Fruit fly (Drosophila melanogaster): ENCODE results near the gene Acsf3.

Acsf3 gene

DNA sequence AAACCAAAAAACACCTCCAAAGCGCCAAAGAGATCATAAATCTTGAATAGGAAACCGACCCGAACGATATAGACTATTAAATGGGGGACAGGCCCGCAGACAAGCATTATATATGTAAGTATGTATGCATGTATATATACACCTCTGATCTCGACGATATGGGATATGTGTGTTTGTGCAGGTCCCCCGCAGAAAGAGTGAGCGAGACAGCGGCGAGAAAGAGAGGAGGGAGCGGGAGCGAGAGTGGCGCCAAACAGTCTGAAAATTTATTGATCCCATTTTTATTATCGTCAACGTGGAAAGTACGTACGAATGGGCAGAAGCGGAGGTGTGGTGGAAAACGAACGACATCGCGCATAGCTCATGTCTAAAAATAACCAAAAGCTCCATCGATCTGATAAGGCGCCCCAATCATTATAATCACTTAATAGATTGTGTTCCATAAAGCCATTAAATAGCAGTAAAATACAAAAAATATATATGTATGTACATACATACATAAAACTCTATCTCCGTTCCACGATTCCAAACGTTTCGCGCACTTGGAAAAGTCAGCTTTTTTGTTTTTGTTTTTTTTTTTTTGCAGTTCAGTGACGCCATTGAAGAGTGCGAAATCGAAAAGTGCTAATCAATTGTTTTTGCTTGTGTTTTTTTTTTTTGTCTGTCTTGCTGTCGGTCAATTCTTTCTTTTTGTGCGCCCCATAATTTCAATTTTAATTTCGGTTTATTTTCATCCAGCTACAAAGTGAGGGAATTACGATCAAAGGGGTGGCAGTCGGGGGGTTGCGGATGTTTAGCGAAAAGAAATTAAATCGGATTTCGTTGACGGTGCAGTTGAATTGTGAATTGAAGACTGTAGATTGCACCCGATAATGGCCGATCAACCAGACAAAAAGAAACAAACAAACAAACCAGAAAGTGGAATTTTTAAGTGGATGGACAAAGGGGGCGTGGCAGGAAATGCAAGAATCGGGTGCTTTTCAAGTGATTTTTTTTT, 11.3 kb upstream of the Acsf3 start (continued):
- TF ChIP-seq kah (GFP tag; optimal IDR thresholded peaks at IDR 0.05) (no peak), Eip74EF (GFP tag; optimal IDR thresholded peaks at IDR 0.05) (peak in 1 of 2 experiments; percentile 34), CG11456 (GFP tag; IDR thresholded peaks at IDR 0.05) (no peak), crol (GFP tag; IDR thresholded peaks at IDR 0.05) (peak; percentile 84), sd (tag; optimal IDR thresholded peaks at IDR 0.05) (peak; percentile 77), lab (GFP tag; optimal IDR thresholded peaks at IDR 0.05) (peak; percentile 38), CG31388 (GFP tag; optimal IDR thresholded peaks at IDR 0.05) (no peak), CG9932 (GFP tag; IDR thresholded peaks at IDR 0.05) (no peak)

DNA sequence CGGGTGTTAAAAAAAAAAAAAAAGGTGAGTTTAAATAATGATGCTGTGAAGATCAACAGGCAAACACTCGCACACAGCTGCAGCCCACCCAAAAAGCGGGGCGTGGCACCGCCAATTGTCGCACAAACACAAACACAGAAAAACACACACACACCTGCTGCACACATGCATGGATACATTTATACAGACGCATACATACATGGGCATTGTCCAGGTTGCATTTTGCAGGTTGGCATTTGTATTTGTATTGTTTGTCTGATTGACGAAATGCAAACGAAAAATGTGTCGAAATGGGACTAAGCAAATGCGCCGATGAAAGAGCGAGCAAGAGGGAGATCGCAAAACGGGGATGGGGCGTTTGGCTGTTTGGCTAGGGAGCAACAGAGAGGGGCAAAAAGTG, 10.4 kb upstream of the Acsf3 start:
- TF ChIP-seq wor (GFP tag; IDR thresholded peaks at IDR 0.05), result no peak
- no peak for TF ChIP-seq CG9727 (GFP tag; optimal IDR thresholded peaks at IDR 0.05)
- peak; percentile 22 for TF ChIP-seq CG1603 (tag; optimal IDR thresholded peaks at IDR 0.05)
- no peak for TF ChIP-seq Side (GFP tag; optimal IDR thresholded peaks at IDR 0.05)
- no peak for TF ChIP-seq CG17385 (GFP tag; optimal IDR thresholded peaks at IDR 0.05)
- no peak for TF ChIP-seq CG1792 (GFP tag; optimal IDR thresholded peaks at IDR 0.05)
- TF ChIP-seq Bteb2 (GFP tag; optimal IDR thresholded peaks at IDR 0.05), result no peak
- no peak for TF ChIP-seq CG10543 (GFP tag; optimal IDR thresholded peaks at IDR 0.05)
- peak; percentile 24 for TF ChIP-seq twi (tag; optimal IDR thresholded peaks at IDR 0.05)
- no peak for TF ChIP-seq Jarid2 (GFP tag; optimal IDR thresholded peaks at IDR 0.05)
- no peak for TF ChIP-seq D19A (tag; optimal IDR thresholded peaks at IDR 0.05)
- peak; percentile 51 for TF ChIP-seq D (optimal IDR thresholded peaks at IDR 0.05)
- TF ChIP-seq D (GFP tag; optimal IDR thresholded peaks at IDR 0.05), result no peak
- peak; percentile 20 for TF ChIP-seq kni (GFP tag; optimal IDR thresholded peaks at IDR 0.05)
- no peak for TF ChIP-seq Gsc (GFP tag; IDR thresholded peaks at IDR 0.05)
- TF ChIP-seq ci (GFP tag; IDR thresholded peaks at IDR 0.05), result peak; percentile 20; the same call in 1 of the 3 replicates
- no peak for TF ChIP-seq dan (GFP tag; IDR thresholded peaks at IDR 0.05)
- no peak for TF ChIP-seq CG13123 (GFP tag; optimal IDR thresholded peaks at IDR 0.05)
- TF ChIP-seq CG8281 (tag; optimal IDR thresholded peaks at IDR 0.05), result peak; percentile 52
- TF ChIP-seq cg (GFP tag; optimal IDR thresholded peaks at IDR 0.05), result peak; percentile 60
- TF ChIP-seq Abd-B (GFP tag; optimal IDR thresholded peaks at IDR 0.05), result no peak
- no peak for TF ChIP-seq CG6683 (GFP tag; optimal IDR thresholded peaks at IDR 0.05)
- no peak for TF ChIP-seq Rfx (GFP tag; IDR thresholded peaks at IDR 0.05)
- peak; percentile 38 for TF ChIP-seq Med (GFP tag)
- TF ChIP-seq Lim3 (GFP tag; IDR thresholded peaks at IDR 0.05), result no peak
- TF ChIP-seq CG12744 (GFP tag; optimal IDR thresholded peaks at IDR 0.05), result no peak

dm6 chrX:7319053-7319702, 9.7 kb upstream of the Acsf3 start:
- TF ChIP-seq gsb-n (tag; optimal IDR thresholded peaks at IDR 0.05), result peak; percentile 92
- peak; percentile 42 for TF ChIP-seq H2.0 (GFP tag; IDR thresholded peaks at IDR 0.05)
- TF ChIP-seq CG12769 (tag; optimal IDR thresholded peaks at IDR 0.05), result no peak
- peak; percentile 49 for TF ChIP-seq stc (GFP tag; IDR thresholded peaks at IDR 0.05)
- peak; percentile 91 for TF ChIP-seq fd96Cb (tag; optimal IDR thresholded peaks at IDR 0.05)
- peak; percentile 93 for TF ChIP-seq phol (tag; optimal IDR thresholded peaks at IDR 0.05)
- TF ChIP-seq NFAT (GFP tag; IDR thresholded peaks at IDR 0.05), result no peak
- peak; percentile 4 for TF ChIP-seq cwo (GFP tag; optimal IDR thresholded peaks at IDR 0.05)
- TF ChIP-seq disco-r (GFP tag; optimal IDR thresholded peaks at IDR 0.05), result peak; percentile 28
- no peak for TF ChIP-seq CG2199 (GFP tag; IDR thresholded peaks at IDR 0.05)
- TF ChIP-seq Dip3 (GFP tag; optimal IDR thresholded peaks at IDR 0.05), result no peak
- peak; percentile 36 for TF ChIP-seq NC2α (GFP tag; optimal IDR thresholded peaks at IDR 0.05)
- no peak for TF ChIP-seq CG9932 (GFP tag; IDR thresholded peaks at IDR 0.05)
- no peak for TF ChIP-seq dan (GFP tag; IDR thresholded peaks at IDR 0.05)
- TF ChIP-seq CG34376 (GFP tag; optimal IDR thresholded peaks at IDR 0.05), result no peak
